Fruit fly (Drosophila melanogaster): ENCODE data around the gene CG12170.

Gene CG12170

DNA sequence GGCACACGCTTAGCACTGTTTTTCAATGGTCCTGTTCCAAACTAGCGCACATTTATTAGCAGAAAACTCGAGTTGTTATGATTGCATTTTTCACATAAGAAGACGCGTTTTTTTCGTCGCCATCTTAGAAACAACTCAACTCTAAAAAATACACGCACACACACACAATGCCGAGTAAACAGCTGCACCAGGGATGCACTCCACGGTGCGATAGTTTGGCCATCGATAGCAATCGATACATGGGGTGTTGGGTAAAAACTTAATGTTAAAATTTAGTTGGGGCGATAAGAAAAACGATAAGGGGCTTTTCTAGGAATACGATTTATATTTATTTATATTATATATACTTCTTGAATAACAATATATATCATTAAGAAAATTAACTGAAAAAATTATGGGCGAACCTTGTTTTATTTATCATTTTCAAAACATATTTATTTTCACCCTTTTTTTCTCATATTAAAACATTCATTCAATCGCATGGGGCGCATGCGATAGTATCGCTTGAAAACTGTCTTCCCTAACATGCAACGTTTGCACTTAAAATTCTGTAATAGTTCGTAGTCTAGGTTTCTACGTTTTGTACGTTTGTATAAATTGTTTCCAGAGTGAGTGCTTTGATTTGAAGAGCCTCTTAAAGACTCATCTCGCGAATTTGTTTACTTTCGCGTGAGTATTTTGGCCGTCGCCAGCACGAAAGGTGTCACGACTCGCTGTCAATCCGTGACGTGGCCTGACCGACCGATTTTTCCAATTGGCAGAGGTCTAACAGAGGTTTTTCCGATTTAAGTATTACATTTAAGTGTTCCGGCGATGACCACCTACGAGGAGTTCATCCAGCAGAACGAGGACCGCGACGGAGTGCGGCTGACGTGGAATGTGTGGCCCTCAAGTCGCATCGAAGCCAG is 11.8 kb downstream of the CG12170 start, which contains the start of the genes MTA1-like and Sec23 (continued):
- TF ChIP-seq CG17802 (tag; optimal IDR thresholded peaks at IDR 0.05) = peak; percentile 27
- TF ChIP-seq Meics (GFP tag; optimal IDR thresholded peaks at IDR 0.05) = peak; percentile 53
- no peak for TF ChIP-seq sc (optimal IDR thresholded peaks at IDR 0.05)
- TF ChIP-seq sc (GFP tag; optimal IDR thresholded peaks at IDR 0.05) = peak; percentile 35
- TF ChIP-seq chn (GFP tag; optimal IDR thresholded peaks at IDR 0.05) = peak; percentile 21
- no peak for TF ChIP-seq CG17612 (GFP tag; IDR thresholded peaks at IDR 0.05)
- TF ChIP-seq Dll (GFP tag; IDR thresholded peaks at IDR 0.05; ENCODE audit: partially characterized antibody) = peak; percentile 97
- TF ChIP-seq CG9876 (GFP tag; optimal IDR thresholded peaks at IDR 0.05) = no peak
- no peak for TF ChIP-seq CG10565 (GFP tag; optimal IDR thresholded peaks at IDR 0.05)
- no peak for TF ChIP-seq Awh (GFP tag; IDR thresholded peaks at IDR 0.05)
- TF ChIP-seq CG18764 (GFP tag; optimal IDR thresholded peaks at IDR 0.05) = peak; percentile 36
- no peak for TF ChIP-seq CG3163 (GFP tag; optimal IDR thresholded peaks at IDR 0.05)
- TF ChIP-seq Rfx (GFP tag; IDR thresholded peaks at IDR 0.05) = peak; percentile 71
- TF ChIP-seq Six4 (GFP tag; optimal IDR thresholded peaks at IDR 0.05) = no peak
- TF ChIP-seq CG18619 (GFP tag; optimal IDR thresholded peaks at IDR 0.05) = peak; percentile 57
- no peak for TF ChIP-seq Hr78 (GFP tag; optimal IDR thresholded peaks at IDR 0.05)
- peak; percentile 33 for TF ChIP-seq NfI (GFP tag; optimal IDR thresholded peaks at IDR 0.05)
- no peak for TF ChIP-seq Optix (GFP tag; IDR thresholded peaks at IDR 0.05)
- TF ChIP-seq CG30431 (GFP tag; optimal IDR thresholded peaks at IDR 0.05) = no peak
- TF ChIP-seq CG31365 (tag; optimal IDR thresholded peaks at IDR 0.05) = no peak
- no peak for TF ChIP-seq bsh (GFP tag; optimal IDR thresholded peaks at IDR 0.05)
- no peak for TF ChIP-seq CG14014 (GFP tag; IDR thresholded peaks at IDR 0.05)
- no peak for TF ChIP-seq CG1024 (GFP tag; IDR thresholded peaks at IDR 0.05)
- peak; percentile 36 for TF ChIP-seq Nf-YB (GFP tag; optimal IDR thresholded peaks at IDR 0.05)
- peak; percentile 23 for TF ChIP-seq caup (GFP tag; optimal IDR thresholded peaks at IDR 0.05; ENCODE audit: severe bottlenecking)
- no peak for TF ChIP-seq CG10321 (GFP tag; IDR thresholded peaks at IDR 0.05)
- TF ChIP-seq crc (GFP tag; optimal IDR thresholded peaks at IDR 0.05) = no peak
- peak; percentile 74 for TF ChIP-seq CG9727 (GFP tag; optimal IDR thresholded peaks at IDR 0.05)
- TF ChIP-seq az2 (GFP tag; optimal IDR thresholded peaks at IDR 0.05) = peak; percentile 44
- TF ChIP-seq pfk (GFP tag; optimal IDR thresholded peaks at IDR 0.05) = no peak
- TF ChIP-seq CG8765 (GFP tag; IDR thresholded peaks at IDR 0.05) = no peak; the same call in 1 of the 2 replicates
- TF ChIP-seq CG12942 (GFP tag; optimal IDR thresholded peaks at IDR 0.05) = peak; percentile 52
- TF ChIP-seq Dref (GFP tag; IDR thresholded peaks at IDR 0.05) = peak; percentile 82
- TF ChIP-seq CG11247 (GFP tag; IDR thresholded peaks at IDR 0.05) = no peak
- peak; percentile 12 for TF ChIP-seq CG13123 (GFP tag; optimal IDR thresholded peaks at IDR 0.05)
- no peak for TF ChIP-seq fd102C (GFP tag; optimal IDR thresholded peaks at IDR 0.05)
- peak; percentile 48 for TF ChIP-seq CG33557 (GFP tag; optimal IDR thresholded peaks at IDR 0.05)
- TF ChIP-seq Neu2 (GFP tag; optimal IDR thresholded peaks at IDR 0.05; ENCODE audit: borderline replicate concordance) = no peak
- TF ChIP-seq CHES-1-like (GFP tag; optimal IDR thresholded peaks at IDR 0.05) = no peak
- TF ChIP-seq h (optimal IDR thresholded peaks at IDR 0.05) = no peak
- TF ChIP-seq CG6683 (GFP tag; optimal IDR thresholded peaks at IDR 0.05) = no peak
- no peak for TF ChIP-seq Mad (GFP tag; optimal IDR thresholded peaks at IDR 0.05)
- peak; percentile 65 for TF ChIP-seq CG30403 (GFP tag; optimal IDR thresholded peaks at IDR 0.05)
- no peak for TF ChIP-seq sim (GFP tag; IDR thresholded peaks at IDR 0.05)
- TF ChIP-seq ATbp (GFP tag; optimal IDR thresholded peaks at IDR 0.05) = no peak
- peak; percentile 30 for TF ChIP-seq grn (GFP tag; optimal IDR thresholded peaks at IDR 0.05)
- TF ChIP-seq CG6813 (GFP tag; optimal IDR thresholded peaks at IDR 0.05) = peak; percentile 7
- TF ChIP-seq CG4282 (GFP tag; optimal IDR thresholded peaks at IDR 0.05) = no peak
- TF ChIP-seq CG2199 (GFP tag; IDR thresholded peaks at IDR 0.05) = no peak
